Worm (Caenorhabditis elegans) whole organism, L2 larva: ENCODE measurements around the gene F26G1.10.

Experiments used
- crh-2 ChIP-seq: sonication (generic microtip); optimal IDR thresholded peaks from 2 replicates; lab custom pipeline; 2017; ENCODE audit warnings: missing biosample characterization, missing genetic modification characterization
- elt-1 ChIP-seq: fragments of 150-350 bp; optimal IDR thresholded peaks from 2 replicates; lab custom pipeline; 2014; ENCODE audit warnings: missing biosample characterization, missing genetic modification characterization
- nhr-11 ChIP-seq: fragments of 150-350 bp; optimal IDR thresholded peaks from 2 replicates; lab custom pipeline; 2014; ENCODE audit warnings: missing biosample characterization, missing genetic modification characterization
- nhr-77 ChIP-seq: fragments of 150-350 bp; optimal IDR thresholded peaks from 2 replicates; lab custom pipeline; 2014; ENCODE audit warnings: missing biosample characterization, missing genetic modification characterization
- skn-1 ChIP-seq: sonication (generic microtip); optimal IDR thresholded peaks from 2 replicates; lab custom pipeline; 2017; ENCODE audit warnings: missing biosample characterization, missing genetic modification characterization
- unc-39 ChIP-seq: fragments of 150-350 bp; optimal IDR thresholded peaks from 2 replicates; lab custom pipeline; 2014; ENCODE audit warnings: missing biosample characterization, missing genetic modification characterization

- TF ChIP-seq skn-1 (tag; lab: Kevin White, UChicago) (no peak), elt-1 (tag; lab: Kevin White, UChicago) (no peak), unc-39 (no peak), crh-2 (tag; lab: Kevin White, UChicago) (no peak), nhr-77 (tag; lab: Kevin White, UChicago) (no peak), nhr-11 (tag; lab: Kevin White, UChicago) (no peak)
These were observed 37.6 kb upstream of the F26G1.10 start for ce11 chrII:4736585-4736984.
